Worm (Caenorhabditis elegans): ENCODE results near the gene K08F8.7.
A peak's percentile ranks its signal among the peaks of the same experiment; 100 is the strongest.

K08F8.7 gene

ce11 chrII:8737456-8737855 is 17.7 kb downstream of the K08F8.7 start, which contains the start of gene idpb-4:
Gene idpb-4 (minus strand): TSS chrII:8737556.
- TF ChIP-seq ZK337.2 (GFP tag; IDR thresholded peaks at IDR 0.05) = no peak
- no peak for TF ChIP-seq sdz-12 (GFP tag; optimal IDR thresholded peaks at IDR 0.05)
- no peak for TF ChIP-seq hif-1 (tag; optimal IDR thresholded peaks at IDR 0.05)
- TF ChIP-seq vab-7 (GFP tag; IDR thresholded peaks at IDR 0.05) = no peak
- no peak for TF ChIP-seq dmd-6 (GFP tag; IDR thresholded peaks at IDR 0.05)
- TF ChIP-seq nhr-102 (tag; optimal IDR thresholded peaks at IDR 0.05) = no peak
- no peak for TF ChIP-seq aha-1 (tag)

- TF ChIP-seq mep-1 (tag; optimal IDR thresholded peaks at IDR 0.05) (no peak), fkh-10 (GFP tag; optimal IDR thresholded peaks at IDR 0.05) (no peak), F26F4.8 (GFP tag; conservative IDR thresholded peaks at IDR 0.05) (0 out of 2 replicates have a peak, but pooled peaks have one; percentile 29), zfp-2 (tag; optimal IDR thresholded peaks at IDR 0.05) (no peak), nhr-42 (GFP tag; IDR thresholded peaks at IDR 0.05) (0 out of 2 replicates have a peak, but pooled peaks have one; percentile 7), set-16 (GFP tag; IDR thresholded peaks at IDR 0.05) (peak; percentile 91), unc-62 (GFP tag; optimal IDR thresholded peaks at IDR 0.05 in 1 of 2) (no peak), unc-62 (tag; optimal IDR thresholded peaks at IDR 0.05) (no peak)
These were observed 21.5 kb downstream of the K08F8.7 start for ce11 chrII:8733627-8734026.

- TF ChIP-seq attf-4 (tag; optimal IDR thresholded peaks at IDR 0.05) (no peak), mdl-1 (tag; optimal IDR thresholded peaks at IDR 0.05) (no peak), lir-3 (tag; optimal IDR thresholded peaks at IDR 0.05) (no peak), nhr-28 (tag; optimal IDR thresholded peaks at IDR 0.05) (peak; percentile 30), hif-1 (tag; optimal IDR thresholded peaks at IDR 0.05) (no peak), madf-5 (GFP tag; IDR thresholded peaks at IDR 0.05) (no peak), Y105C5A.15 (GFP tag; IDR thresholded peaks at IDR 0.05) (no peak), aha-1 (tag) (peak; percentile 85), hlh-11 (tag; optimal IDR thresholded peaks at IDR 0.05) (peak; percentile 17)
These were observed 22.6 kb downstream of the K08F8.7 start, which contains the start of gene rol-6 for ce11 chrII:8732339-8733100. Gene rol-6 (plus strand): TSS chrII:8733050.

ce11 chrII:8731736-8732229 is 23.4 kb downstream of the K08F8.7 start:
- TF ChIP-seq hlh-11 (tag; optimal IDR thresholded peaks at IDR 0.05) (peak; percentile 13), R02D3.7 (tag; optimal IDR thresholded peaks at IDR 0.05) (no peak), nhr-28 (tag; optimal IDR thresholded peaks at IDR 0.05) (peak; percentile 4)

ce11 chrII:8730960-8731693 is 24.0 kb downstream of the K08F8.7 start:
- no peak for TF ChIP-seq ceh-28 (tag; optimal IDR thresholded peaks at IDR 0.05)
- TF ChIP-seq ceh-32 (tag; optimal IDR thresholded peaks at IDR 0.05; ENCODE audit: poor library complexity) = no peak
- TF ChIP-seq dpl-1 (GFP tag; optimal IDR thresholded peaks at IDR 0.05) = no peak
- no peak for TF ChIP-seq dve-1 (tag; optimal IDR thresholded peaks at IDR 0.05; ENCODE audit: insufficient read depth)
- TF ChIP-seq ceh-20 (GFP tag; IDR thresholded peaks at IDR 0.05) = no peak
- no peak for TF ChIP-seq nhr-42 (GFP tag; IDR thresholded peaks at IDR 0.05)
- no peak for TF ChIP-seq rbr-2 (tag; optimal IDR thresholded peaks at IDR 0.05)
- TF ChIP-seq aha-1 (tag) = peak; percentile 42
- TF ChIP-seq nhr-28 (tag; optimal IDR thresholded peaks at IDR 0.05) = peak; percentile 47
- no peak for TF ChIP-seq F37D6.2 (tag; optimal IDR thresholded peaks at IDR 0.05)
- TF ChIP-seq daf-19 (GFP tag; conservative IDR thresholded peaks at IDR 0.05) = no peak
- TF ChIP-seq hlh-11 (tag; optimal IDR thresholded peaks at IDR 0.05) = peak; percentile 29
- TF ChIP-seq nhr-76 (tag; optimal IDR thresholded peaks at IDR 0.05) = no peak
- no peak for TF ChIP-seq ztf-7 (tag; optimal IDR thresholded peaks at IDR 0.05)

Measured in whole organism, L4 larva.